Worm (Caenorhabditis elegans) whole organism, midembryonic: ENCODE data around the gene wdr-4.

Source experiments
- T22C8.4 ChIP-seq: fragments of 200-800 bp; sonication (Bioruptor generic); IDR thresholded peaks from 2 replicates; pipeline ENCODE4 v1.3.6; 2022; ENCODE audit warnings: missing genetic modification characterization, missing compliant biosample characterization
- flt-1 ChIP-seq: fragments of 200-800 bp; sonication (Bioruptor generic); IDR thresholded peaks from 2 replicates; pipeline ENCODE4 v1.3.6; 2022; ENCODE audit warnings: missing genetic modification characterization, missing compliant biosample characterization
- ref-1 ChIP-seq: fragments of 200-800 bp; sonication (Bioruptor generic); conservative IDR thresholded peaks from 2 replicates; pipeline ENCODE4 v1.3.6; 2022; ENCODE audit warnings: missing genetic modification reagents, missing genetic modification characterization, missing compliant biosample characterization

ce11 chrIII:6736971-6737370 is 11.4 kb downstream of the wdr-4 start, which contains the start of gene K07E12.2:
- TF ChIP-seq flt-1 (no peak), ref-1 (GFP tag; lab: Robert Waterston, UW) (no peak), T22C8.4 (GFP tag; lab: Robert Waterston, UW) (no peak)
